Fruit fly (Drosophila melanogaster) whole organism, wandering third instar larva: Measurements from ENCODE around the gene loaf.

Source experiments
- Dfd ChIP-seq: fragments of >200 bp; optimal IDR thresholded peaks from 2 replicates; lab custom pipeline; 2017; ENCODE audit warnings: missing biosample characterization, missing genetic modification characterization
- Hnf4 ChIP-seq: fragments of 200-800 bp; sonication (Bioruptor generic); optimal IDR thresholded peaks from 2 replicates; lab custom pipeline; 2016; ENCODE audit warnings: missing biosample characterization, mild to moderate bottlenecking, missing genetic modification characterization
- Jra ChIP-seq: sonication (Bioruptor generic); optimal IDR thresholded peaks from 2 replicates; lab custom pipeline; 2016; ENCODE audit warnings: missing biosample characterization, missing genetic modification characterization
- Mio ChIP-seq: sonication (Bioruptor generic); optimal IDR thresholded peaks from 2 replicates; lab custom pipeline; 2016; ENCODE audit warnings: missing biosample characterization, missing genetic modification characterization
- Myc ChIP-seq: fragments of >200 bp; optimal IDR thresholded peaks from 2 replicates; lab custom pipeline; 2017
- OdsH ChIP-seq: fragments of 200-800 bp; sonication (Bioruptor generic); optimal IDR thresholded peaks from 2 replicates; lab custom pipeline; 2016; ENCODE audit warnings: missing biosample characterization, mild to moderate bottlenecking, missing genetic modification characterization
- dmrt93B ChIP-seq: fragments of 200-800 bp; sonication (Bioruptor generic); optimal IDR thresholded peaks from 2 replicates; lab custom pipeline; 2018; ENCODE audit warnings: missing biosample characterization, mild to moderate bottlenecking, missing genetic modification characterization
- h ChIP-seq: fragments of 200-800 bp; sonication (Bioruptor generic); optimal IDR thresholded peaks from 3 replicates; lab custom pipeline; 2016; ENCODE audit warnings: missing biosample characterization, mild to moderate bottlenecking, missing genetic modification characterization
- lola ChIP-seq: fragments of >200 bp; optimal IDR thresholded peaks from 2 replicates; lab custom pipeline; 2017; ENCODE audit warnings: missing biosample characterization, missing genetic modification characterization
- pan ChIP-seq: fragments of >200 bp; optimal IDR thresholded peaks from 2 replicates; lab custom pipeline; 2017
- psq ChIP-seq: fragments of 200-800 bp; sonication (Bioruptor generic); optimal IDR thresholded peaks from 3 replicates; lab custom pipeline; 2017; ENCODE audit warnings: missing biosample characterization, mild to moderate bottlenecking, missing genetic modification characterization, moderate library complexity
- sv ChIP-seq: fragments of 200-800 bp; sonication (Bioruptor generic); optimal IDR thresholded peaks from 3 replicates; lab custom pipeline; 2016; ENCODE audit warnings: missing biosample characterization, missing genetic modification characterization
- tai ChIP-seq: sonication (Bioruptor generic); optimal IDR thresholded peaks from 2 replicates; lab custom pipeline; 2016; ENCODE audit warnings: missing biosample characterization, missing genetic modification characterization

DNA sequence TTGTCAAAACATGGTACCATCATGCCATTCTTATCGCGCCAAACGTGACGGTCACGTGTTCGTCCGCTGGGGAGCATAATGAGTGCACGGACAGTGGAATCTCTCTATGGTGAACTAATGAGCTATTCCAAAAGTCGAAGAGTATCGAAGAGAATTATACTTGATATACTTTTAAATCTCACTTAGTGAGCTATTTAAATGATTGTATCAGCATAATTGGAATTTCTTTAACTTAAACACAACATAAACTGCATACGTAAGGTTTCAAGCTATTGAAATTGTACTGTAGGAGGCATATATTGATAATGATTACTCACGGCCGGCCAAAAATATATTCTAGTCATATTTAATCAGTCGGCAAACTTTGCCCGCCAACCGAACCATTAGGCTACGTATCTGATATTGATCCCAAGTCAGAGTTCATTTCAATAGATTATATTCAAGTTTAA, 44.5 kb downstream of the loaf start:
- peak; percentile 50 for TF ChIP-seq h (GFP tag; lab: Kevin White, UChicago)
- no peak for TF ChIP-seq Myc
- TF ChIP-seq psq (GFP tag; lab: Kevin White, UChicago), result peak; percentile 5
- TF ChIP-seq pan (lab: Kevin White, UChicago), result no peak
- peak; percentile 43 for TF ChIP-seq Jra (GFP tag; lab: Kevin White, UChicago)
- peak; percentile 44 for TF ChIP-seq Hnf4
- no peak for TF ChIP-seq sv (GFP tag; lab: Kevin White, UChicago)
- peak; percentile 33 for TF ChIP-seq OdsH (GFP tag; lab: Kevin White, UChicago)
- no peak for TF ChIP-seq lola
- TF ChIP-seq Mio (GFP tag; lab: Kevin White, UChicago), result no peak
- TF ChIP-seq Dfd (GFP tag; lab: Kevin White, UChicago), result no peak
- no peak for TF ChIP-seq tai
- TF ChIP-seq dmrt93B, result no peak
